Worm (Caenorhabditis elegans): ENCODE data around the gene F54E12.2.
A peak's percentile ranks its signal among the peaks of the same experiment; 100 is the strongest.

Gene F54E12.2

DNA sequence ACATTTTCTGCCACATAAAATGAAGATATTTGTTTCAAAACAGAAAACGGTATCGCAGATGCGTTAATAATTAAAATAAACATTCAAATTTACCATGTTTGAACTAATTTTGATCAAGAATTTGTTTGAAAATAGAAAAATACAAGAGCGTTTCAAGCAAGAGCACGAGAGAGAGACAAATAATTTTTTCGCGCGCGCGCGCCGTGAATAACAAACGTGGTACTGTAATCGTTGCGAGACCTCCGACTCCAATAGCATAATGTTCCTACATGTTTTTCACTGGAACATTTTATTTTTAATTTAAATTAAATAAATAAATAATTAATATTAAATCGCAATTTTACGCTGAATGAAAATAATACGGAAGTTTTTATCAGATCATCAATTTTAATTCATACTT is at the start of gene F54E12.2:
TSS of gene F54E12.2 (minus strand) at position 164 of the 400 bp plus-strand sequence.
- TF ChIP-seq lin-11 (tag; optimal IDR thresholded peaks at IDR 0.05) (no peak), aly-2 (tag; optimal IDR thresholded peaks at IDR 0.05) (no peak), nhr-129 (tag; optimal IDR thresholded peaks at IDR 0.05) (no peak), nhr-6 (tag; optimal IDR thresholded peaks at IDR 0.05) (no peak), ztf-11 (tag; optimal IDR thresholded peaks at IDR 0.05) (no peak), mbf-1 (tag; optimal IDR thresholded peaks at IDR 0.05) (no peak)

DNA sequence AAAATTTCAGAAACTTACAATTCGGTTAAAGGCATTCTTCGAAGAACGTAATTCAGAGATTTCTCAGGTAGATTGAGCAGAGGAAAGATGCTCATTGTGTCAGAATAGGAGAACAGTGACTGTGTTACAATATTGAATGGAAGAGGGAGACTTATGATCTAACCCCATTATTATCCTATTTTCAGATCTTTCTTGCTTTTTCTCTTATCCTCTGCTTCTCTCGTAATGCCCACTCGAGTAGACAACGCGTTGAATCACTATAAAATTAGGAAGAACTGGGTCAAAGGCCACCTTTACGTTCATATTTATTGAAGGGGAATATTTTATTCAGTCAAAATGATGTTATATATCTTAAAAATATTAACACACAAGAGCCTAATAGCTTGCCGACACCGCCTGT is 42.3 kb upstream of the F54E12.2 start, which contains the start of gene fbxb-76:
TSS of gene fbxb-76 (minus strand) at position 101 of the 400 bp plus-strand sequence.
- TF ChIP-seq peb-1 (tag; optimal IDR thresholded peaks at IDR 0.05) = no peak
- TF ChIP-seq mbf-1 (tag; optimal IDR thresholded peaks at IDR 0.05) = no peak
- no peak for TF ChIP-seq ceh-82 (tag; optimal IDR thresholded peaks at IDR 0.05)
- TF ChIP-seq ceh-16 (tag; optimal IDR thresholded peaks at IDR 0.05) = no peak
- no peak for TF ChIP-seq Y55F3AM.14 (GFP tag; optimal IDR thresholded peaks at IDR 0.05)
- no peak for TF ChIP-seq lin-39 (tag; optimal IDR thresholded peaks at IDR 0.05)
- TF ChIP-seq fos-1 (tag; optimal IDR thresholded peaks at IDR 0.05) = no peak
- TF ChIP-seq nhr-25 (tag; optimal IDR thresholded peaks at IDR 0.05) = no peak
- TF ChIP-seq egl-27 (tag; optimal IDR thresholded peaks at IDR 0.05) = no peak
- no peak for TF ChIP-seq blmp-1 (tag; optimal IDR thresholded peaks at IDR 0.05; ENCODE audit: insufficient read depth)
- no peak for TF ChIP-seq zag-1 (tag; optimal IDR thresholded peaks at IDR 0.05)
- no peak for TF ChIP-seq skn-1 (tag; optimal IDR thresholded peaks at IDR 0.05)
- no peak for TF ChIP-seq nhr-237 (tag; optimal IDR thresholded peaks at IDR 0.05)
- TF ChIP-seq mab-5 (tag; optimal IDR thresholded peaks at IDR 0.05) = no peak

DNA sequence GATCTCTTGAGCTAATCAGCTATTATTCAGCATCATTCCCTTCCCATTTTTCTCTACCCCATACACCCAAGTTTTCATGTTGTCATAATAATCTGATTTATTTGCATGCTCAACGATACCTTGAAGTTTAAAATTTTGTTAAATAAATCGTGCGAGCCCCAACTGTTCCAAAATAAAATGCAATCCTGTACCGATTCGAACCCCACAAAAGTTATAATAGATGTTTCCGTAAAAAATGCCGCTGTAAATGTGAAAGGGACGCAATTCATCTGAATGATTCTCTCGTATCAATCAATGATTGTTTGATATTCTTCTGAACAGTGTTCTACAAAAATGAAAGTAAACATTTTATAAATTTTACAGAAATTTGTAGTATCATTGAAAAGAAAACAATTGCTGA is 40.5 kb upstream of the F54E12.2 start:
- TF ChIP-seq elt-3 (tag; optimal IDR thresholded peaks at IDR 0.05) (no peak), egl-27 (tag; optimal IDR thresholded peaks at IDR 0.05) (no peak), ceh-16 (tag; optimal IDR thresholded peaks at IDR 0.05) (no peak), ztf-1 (GFP tag; conservative IDR thresholded peaks at IDR 0.05) (no peak), ztf-11 (tag; optimal IDR thresholded peaks at IDR 0.05) (no peak), lsy-2 (tag; optimal IDR thresholded peaks at IDR 0.05) (no peak), ceh-82 (tag; optimal IDR thresholded peaks at IDR 0.05) (no peak), nhr-21 (tag; optimal IDR thresholded peaks at IDR 0.05) (no peak)

DNA sequence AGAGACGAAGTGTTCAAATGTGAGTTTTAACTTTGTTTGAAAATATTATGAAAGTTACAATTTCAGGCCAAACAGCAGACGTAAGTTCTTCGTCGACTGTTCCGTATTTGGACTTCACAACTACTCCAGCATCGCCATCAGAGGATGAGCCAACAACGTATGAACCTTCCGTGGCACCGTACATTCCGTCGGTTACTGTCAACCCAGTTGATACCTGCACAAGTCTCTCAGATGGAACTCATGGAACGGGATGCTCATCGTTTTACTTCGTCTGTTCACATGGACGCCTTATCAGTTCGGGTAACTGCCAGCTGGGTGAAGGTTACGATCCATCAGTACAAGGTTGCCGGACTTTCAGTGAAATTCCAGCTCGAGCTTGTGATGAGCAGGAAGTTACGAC is 38.7 kb upstream of the F54E12.2 start:
- no peak for TF ChIP-seq snpc-4 (tag; optimal IDR thresholded peaks at IDR 0.05)
- no peak for TF ChIP-seq unc-55 (GFP tag; optimal IDR thresholded peaks at IDR 0.05)
- no peak for TF ChIP-seq Y55F3AM.14 (GFP tag; optimal IDR thresholded peaks at IDR 0.05)
- no peak for TF ChIP-seq aly-2 (tag; optimal IDR thresholded peaks at IDR 0.05)
- TF ChIP-seq ama-1 (optimal IDR thresholded peaks at IDR 0.05) = no peak
- no peak for TF ChIP-seq nhr-77 (tag; optimal IDR thresholded peaks at IDR 0.05)

DNA sequence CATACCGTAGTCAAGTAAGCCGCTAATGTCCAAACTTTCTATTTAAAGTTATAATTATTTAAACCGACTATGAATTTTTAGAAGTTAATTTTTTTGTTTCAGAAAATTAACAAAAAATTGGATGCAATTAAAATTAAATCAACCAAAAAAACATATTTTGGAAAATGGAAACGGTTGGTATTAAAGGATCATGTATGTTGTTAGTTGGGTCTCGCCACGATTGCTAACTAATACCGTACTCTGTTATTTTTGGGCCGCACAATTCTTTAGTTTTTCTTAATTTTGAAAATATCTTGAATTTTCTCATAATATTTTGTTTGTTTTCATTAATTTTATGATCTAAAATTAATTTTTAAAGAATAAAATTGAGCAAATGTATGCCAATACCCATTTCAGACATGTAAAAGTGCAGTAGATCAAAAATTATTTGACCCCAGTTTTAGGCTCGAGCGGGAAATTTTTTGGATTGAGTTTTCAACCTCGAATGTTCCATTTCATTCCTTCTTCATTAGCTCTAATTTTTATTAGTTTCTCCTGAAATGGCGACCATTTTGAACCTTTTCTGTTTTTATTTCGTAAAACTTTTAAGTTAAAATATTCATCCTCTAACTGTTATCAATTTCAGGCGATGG is 35.5 kb upstream of the F54E12.2 start, which contains the start of gene cbd-1:
TSS of gene cbd-1 (plus strand) at position 626 of the 632 bp plus-strand sequence.
- TF ChIP-seq mdl-1 (tag; optimal IDR thresholded peaks at IDR 0.05) = no peak
- TF ChIP-seq ztf-11 (tag; optimal IDR thresholded peaks at IDR 0.05) = no peak
- no peak for TF ChIP-seq C34F6.9 (tag; optimal IDR thresholded peaks at IDR 0.05)
- TF ChIP-seq R02D3.7 (tag; optimal IDR thresholded peaks at IDR 0.05) = no peak
- TF ChIP-seq aly-2 (tag; optimal IDR thresholded peaks at IDR 0.05) = no peak
- TF ChIP-seq peb-1 (tag; optimal IDR thresholded peaks at IDR 0.05) = no peak
- no peak for TF ChIP-seq ztf-1 (GFP tag; conservative IDR thresholded peaks at IDR 0.05)
- no peak for TF ChIP-seq nhr-6 (tag; optimal IDR thresholded peaks at IDR 0.05)
- no peak for TF ChIP-seq blmp-1 (tag; optimal IDR thresholded peaks at IDR 0.05; ENCODE audit: insufficient read depth)
- no peak for TF ChIP-seq egl-27 (tag; optimal IDR thresholded peaks at IDR 0.05)
- no peak for TF ChIP-seq gmeb-1 (tag; optimal IDR thresholded peaks at IDR 0.05)
- TF ChIP-seq nhr-21 (tag; optimal IDR thresholded peaks at IDR 0.05) = no peak
- TF ChIP-seq nhr-25 (tag; optimal IDR thresholded peaks at IDR 0.05) = no peak
- TF ChIP-seq mab-5 (tag; optimal IDR thresholded peaks at IDR 0.05) = no peak

DNA sequence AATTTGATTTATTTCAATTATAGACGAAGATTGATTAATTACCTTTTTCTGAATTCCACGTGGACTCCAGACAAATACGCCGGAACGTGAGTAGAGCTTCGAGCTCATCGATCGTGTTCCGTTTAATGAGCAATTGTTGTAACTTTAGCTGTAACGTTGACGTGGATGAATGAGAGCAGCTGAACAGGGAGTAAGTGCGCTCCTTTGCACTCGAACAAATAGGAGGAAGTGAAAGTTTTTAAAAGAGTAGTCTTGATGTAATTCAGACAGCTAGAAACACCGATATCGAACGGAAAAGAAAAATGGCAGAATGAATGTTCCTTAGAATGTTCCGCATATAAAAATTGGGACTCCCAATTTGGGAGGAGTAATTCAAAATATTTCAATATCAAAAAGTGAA is 34.7 kb upstream of the F54E12.2 start, which contains the start of gene sec-31:
TSS of gene sec-31 (minus strand) at position 148 of the 400 bp plus-strand sequence.
- TF ChIP-seq crh-2 (tag; optimal IDR thresholded peaks at IDR 0.05) (peak; percentile 60), R02D3.7 (tag; optimal IDR thresholded peaks at IDR 0.05) (no peak), blmp-1 (tag; optimal IDR thresholded peaks at IDR 0.05; ENCODE audit: insufficient read depth) (peak; percentile 75), nhr-129 (tag; optimal IDR thresholded peaks at IDR 0.05) (peak; percentile 6)
